Worm (Caenorhabditis elegans): ENCODE data around the gene B0457.4.

- TF ChIP-seq unc-62 (GFP tag; optimal IDR thresholded peaks at IDR 0.05), result no peak
- no peak for TF ChIP-seq snpc-4 (tag; optimal IDR thresholded peaks at IDR 0.05)
- no peak for TF ChIP-seq fkh-2 (tag; optimal IDR thresholded peaks at IDR 0.05)
- no peak for TF ChIP-seq lin-39 (tag; optimal IDR thresholded peaks at IDR 0.05)
- TF ChIP-seq nhr-237 (tag; optimal IDR thresholded peaks at IDR 0.05), result no peak
- no peak for TF ChIP-seq pha-4 (tag; optimal IDR thresholded peaks at IDR 0.05)
- TF ChIP-seq nhr-77 (tag; optimal IDR thresholded peaks at IDR 0.05), result no peak
- no peak for TF ChIP-seq elt-1 (tag; optimal IDR thresholded peaks at IDR 0.05)
Measured at ce11 chrII:8951270-8951669, 39.4 kb upstream of the B0457.4 start.
